Worm (Caenorhabditis elegans) whole organism, L4 larva: ENCODE results near the gene ragc-1.

Experiments used
- D1046.2 ChIP-seq: fragments of 200-800 bp; sonication (Bioruptor generic); IDR thresholded peaks from 2 replicates; pipeline ENCODE4 v1.3.6; 2022; ENCODE audit warnings: missing genetic modification characterization, missing compliant biosample characterization
- F10B5.3 ChIP-seq: sonication (generic microtip); optimal IDR thresholded peaks from 2 replicates; lab custom pipeline; 2016; ENCODE audit warnings: mild to moderate bottlenecking, missing genetic modification characterization, missing compliant biosample characterization
- R02D3.7 ChIP-seq: fragments of 150-350 bp; sonication (generic microtip); optimal IDR thresholded peaks from 3 replicates; lab custom pipeline; 2014; ENCODE audit warnings: missing biosample characterization, missing genetic modification characterization
- Y105C5A.15 ChIP-seq: fragments of 200-800 bp; sonication (Bioruptor generic); IDR thresholded peaks from 2 replicates; pipeline ENCODE4 v1.3.6; 2022; ENCODE audit warnings: missing genetic modification characterization, missing compliant biosample characterization
- Y48G9A.11 ChIP-seq: fragments of 200-800 bp; sonication (Bioruptor generic); IDR thresholded peaks from 2 replicates; pipeline ENCODE4 v1.3.6; 2022; ENCODE audit warnings: missing genetic modification reagents, missing genetic modification characterization, missing compliant biosample characterization
- Y5F2A.4 ChIP-seq: fragments of 200-800 bp; sonication (Bioruptor generic); optimal IDR thresholded peaks from 2 replicates; lab custom pipeline; 2018; ENCODE audit warnings: mild to moderate bottlenecking, missing genetic modification characterization, missing compliant biosample characterization
- aha-1 ChIP-seq: fragments of 150-350 bp; peaks from one replicate; lab custom pipeline; 2014; ENCODE audit warnings: missing biosample characterization, missing genetic modification characterization
- ama-1 ChIP-seq: fragments of 150-350 bp; optimal IDR thresholded peaks from 2 replicates; lab custom pipeline; 2014; ENCODE audit warnings: inconsistent platforms, mixed read lengths
- arid-1 ChIP-seq: fragments of 200-800 bp; sonication (Bioruptor generic); conservative IDR thresholded peaks from 2 replicates; pipeline ENCODE4 v1.3.6; 2022; ENCODE audit warnings: missing genetic modification reagents, missing genetic modification characterization, missing compliant biosample characterization
- ceh-28 ChIP-seq: fragments of 150-350 bp; optimal IDR thresholded peaks from 2 replicates; lab custom pipeline; 2014; ENCODE audit warnings: missing biosample characterization, missing genetic modification reagents, missing genetic modification characterization
- ceh-44 ChIP-seq: fragments of 200-800 bp; sonication (Bioruptor generic); IDR thresholded peaks from 2 replicates; pipeline ENCODE4 v1.3.6; 2022; ENCODE audit warnings: missing genetic modification reagents, missing genetic modification characterization, missing compliant biosample characterization
- daf-16 ChIP-seq, 3 experiments: sonication (generic microtip); optimal IDR thresholded peaks; 2 replicates each; lab custom pipeline; 2016 to 2017; ENCODE audit warnings: missing genetic modification characterization in 3 of 3, missing genetic modification reagents in 3 of 3, mild to moderate bottlenecking in 2 of 3, missing compliant biosample characterization in 2 of 3, missing biosample characterization in 1 of 3, moderate library complexity in 1 of 3
- dmd-8 ChIP-seq: fragments of 200-800 bp; sonication (Bioruptor generic); IDR thresholded peaks from 2 replicates; pipeline ENCODE4 v1.3.6; 2022; ENCODE audit warnings: missing genetic modification characterization, missing compliant biosample characterization
- dpl-1 ChIP-seq: fragments of 150-350 bp; optimal IDR thresholded peaks from 2 replicates; lab custom pipeline; 2014; ENCODE audit warnings: missing biosample characterization, missing genetic modification reagents, missing genetic modification characterization
- dve-1 ChIP-seq: sonication (generic microtip); optimal IDR thresholded peaks from 2 replicates; lab custom pipeline; 2017; ENCODE audit warnings: antibody characterized with exemption, mild to moderate bottlenecking, missing genetic modification characterization, missing compliant biosample characterization; ENCODE audit not compliant: insufficient read depth
- egl-43 ChIP-seq: fragments of 200-800 bp; sonication (Bioruptor generic); IDR thresholded peaks from 2 replicates; pipeline ENCODE4 v1.3.6; 2022; ENCODE audit warnings: missing genetic modification reagents, missing genetic modification characterization, missing compliant biosample characterization
- fkh-10 ChIP-seq: fragments of 150-350 bp; optimal IDR thresholded peaks from 2 replicates; lab custom pipeline; 2014; ENCODE audit warnings: missing biosample characterization, missing genetic modification reagents, missing genetic modification characterization
- fos-1 ChIP-seq: fragments of 150-350 bp; optimal IDR thresholded peaks from 2 replicates; lab custom pipeline; 2014; ENCODE audit warnings: missing biosample characterization, missing genetic modification characterization
- hlh-11 ChIP-seq: fragments of 200-800 bp; sonication (Bioruptor generic); optimal IDR thresholded peaks from 2 replicates; lab custom pipeline; 2018; ENCODE audit warnings: mild to moderate bottlenecking, missing genetic modification characterization, missing compliant biosample characterization
- hlh-30 ChIP-seq: sonication (generic microtip); optimal IDR thresholded peaks from 2 replicates; lab custom pipeline; 2017; ENCODE audit warnings: antibody characterized with exemption, mild to moderate bottlenecking, missing genetic modification characterization, missing compliant biosample characterization; ENCODE audit not compliant: insufficient read depth
- lin-1 ChIP-seq: fragments of 200-800 bp; sonication (Bioruptor generic); IDR thresholded peaks from 2 replicates; pipeline ENCODE4 v1.3.6; 2022; ENCODE audit warnings: missing genetic modification reagents, missing genetic modification characterization, missing compliant biosample characterization
- lin-13 ChIP-seq: fragments of 150-350 bp; optimal IDR thresholded peaks from 2 replicates; lab custom pipeline; 2014; ENCODE audit warnings: missing biosample characterization, missing genetic modification reagents, missing genetic modification characterization
- lin-38 ChIP-seq: fragments of 200-800 bp; sonication (Bioruptor generic); IDR thresholded peaks from 2 replicates; pipeline ENCODE4 v1.3.6; 2022; ENCODE audit warnings: missing genetic modification reagents, missing genetic modification characterization, missing compliant biosample characterization
- madf-5 ChIP-seq, 2 experiments: fragments of 200-800 bp; sonication (Bioruptor generic); IDR thresholded peaks; 2 replicates each; pipeline ENCODE4 v1.3.6; 2022; ENCODE audit warnings: missing compliant biosample characterization in 2 of 2, missing genetic modification characterization in 2 of 2
- madf-9 ChIP-seq: fragments of 200-800 bp; sonication (Bioruptor generic); conservative IDR thresholded peaks from 2 replicates; pipeline ENCODE4 v1.3.6; 2022; ENCODE audit warnings: missing genetic modification reagents, missing genetic modification characterization, missing compliant biosample characterization
- mdl-1 ChIP-seq, 2 experiments: fragments of 150-350 bp in 1 of 2; sonication (generic microtip) in 1 of 2; optimal IDR thresholded peaks; 2 replicates each; lab custom pipeline; 2014 to 2017; ENCODE audit warnings: missing biosample characterization in 2 of 2, missing genetic modification characterization in 2 of 2
- mdt-29 ChIP-seq: fragments of 200-800 bp; sonication (Bioruptor generic); IDR thresholded peaks from 2 replicates; pipeline ENCODE4 v1.3.6; 2022; ENCODE audit warnings: missing genetic modification reagents, missing genetic modification characterization, missing compliant biosample characterization
- nhr-10 ChIP-seq: fragments of 150-350 bp; optimal IDR thresholded peaks from 2 replicates; lab custom pipeline; 2014; ENCODE audit warnings: missing biosample characterization, missing genetic modification characterization
- nhr-111 ChIP-seq: fragments of 200-800 bp; sonication (Bioruptor generic); optimal IDR thresholded peaks from 2 replicates; lab custom pipeline; 2018; ENCODE audit warnings: mild to moderate bottlenecking, missing genetic modification characterization, missing compliant biosample characterization
- nhr-25 ChIP-seq: sonication (generic microtip); optimal IDR thresholded peaks from 2 replicates; lab custom pipeline; 2017; ENCODE audit warnings: missing genetic modification characterization, mild to moderate bottlenecking, missing compliant biosample characterization, antibody characterized with exemption, moderate library complexity, borderline replicate concordance; ENCODE audit not compliant: insufficient read depth
- nhr-28 ChIP-seq: fragments of 150-350 bp; optimal IDR thresholded peaks from 2 replicates; lab custom pipeline; 2014; ENCODE audit warnings: missing biosample characterization, missing genetic modification characterization
- nhr-48 ChIP-seq: sonication (generic microtip); optimal IDR thresholded peaks from 2 replicates; lab custom pipeline; 2016; ENCODE audit warnings: mild to moderate bottlenecking, missing genetic modification characterization, missing compliant biosample characterization
- nhr-6 ChIP-seq: fragments of 150-350 bp; optimal IDR thresholded peaks from 2 replicates; lab custom pipeline; 2014; ENCODE audit warnings: missing biosample characterization, missing genetic modification characterization
- php-3 ChIP-seq: fragments of 200-800 bp; sonication (Bioruptor generic); IDR thresholded peaks from 2 replicates; pipeline ENCODE4 v1.3.6; 2022; ENCODE audit warnings: missing genetic modification reagents, missing genetic modification characterization, missing compliant biosample characterization
- rbr-2 ChIP-seq: sonication (generic microtip); optimal IDR thresholded peaks from 2 replicates; lab custom pipeline; 2016; ENCODE audit warnings: missing genotype, missing genetic modification characterization, missing compliant biosample characterization
- skn-1 ChIP-seq: fragments of 150-350 bp; optimal IDR thresholded peaks from 2 replicates; lab custom pipeline; 2014; ENCODE audit warnings: missing biosample characterization, missing genetic modification characterization
- unc-62 ChIP-seq, 3 experiments: fragments of 150-350 bp in 1 of 3; sonication (generic microtip); optimal IDR thresholded peaks in 2 of 3; peaks in 1 of 3; 1 replicate in 1 of 3; 2 replicates in 2 of 3; lab custom pipeline; 2014 to 2017; ENCODE audit warnings: missing biosample characterization in 3 of 3, missing genetic modification characterization in 3 of 3, missing genetic modification reagents in 3 of 3, missing genotype in 1 of 3
- vab-7 ChIP-seq: fragments of 200-800 bp; sonication (Bioruptor generic); IDR thresholded peaks from 2 replicates; pipeline ENCODE4 v1.3.6; 2022; ENCODE audit warnings: missing genetic modification reagents, missing genetic modification characterization, missing compliant biosample characterization
- zag-1 ChIP-seq: fragments of 150-350 bp; optimal IDR thresholded peaks from 2 replicates; lab custom pipeline; 2014; ENCODE audit warnings: missing biosample characterization, missing genetic modification characterization
- zfp-3 ChIP-seq: fragments of 200-800 bp; sonication (Bioruptor generic); conservative IDR thresholded peaks from 2 replicates; pipeline ENCODE4 v1.3.6; 2022; ENCODE audit warnings: missing genetic modification reagents, missing genetic modification characterization, missing compliant biosample characterization
- zip-11 ChIP-seq: fragments of 200-800 bp; sonication (Bioruptor generic); IDR thresholded peaks from 2 replicates; pipeline ENCODE4 v1.3.6; 2022; ENCODE audit warnings: missing genetic modification characterization, missing compliant biosample characterization
- zip-2 ChIP-seq: fragments of 150-350 bp; optimal IDR thresholded peaks from 2 replicates; lab custom pipeline; 2014; ENCODE audit warnings: missing biosample characterization, missing genetic modification characterization
- ztf-11 ChIP-seq: fragments of 150-350 bp; optimal IDR thresholded peaks from 2 replicates; lab custom pipeline; 2014; ENCODE audit warnings: missing biosample characterization, missing genetic modification characterization

Gene ragc-1

ce11 chrIV:11601721-11602405 is 2.9 kb downstream of the ragc-1 start (continued):
- TF ChIP-seq D1046.2 (GFP tag; lab: Robert Waterston, UW) (no peak), mdl-1 (tag; optimal IDR thresholded peaks at IDR 0.05; lab: Kevin White, UChicago) (no peak), dpl-1 (GFP tag; lab: Kevin White, UChicago) (peak; percentile 63), zip-11 (GFP tag; lab: Robert Waterston, UW) (no peak), Y48G9A.11 (GFP tag; lab: Robert Waterston, UW) (no peak), ztf-11 (tag; lab: Kevin White, UChicago) (no peak), zip-2 (no peak), hlh-30 (tag; lab: Kevin White, UChicago) (peak; percentile 48), arid-1 (GFP tag; lab: Robert Waterston, UW) (peak; percentile 48), nhr-25 (tag; lab: Kevin White, UChicago) (no peak), fkh-10 (GFP tag; lab: Kevin White, UChicago) (peak; percentile 27), nhr-28 (peak; percentile 31), vab-7 (no peak), mdt-29 (GFP tag; lab: Robert Waterston, UW) (no peak), hlh-11 (tag; lab: Kevin White, UChicago) (peak; percentile 46), lin-38 (GFP tag; lab: Robert Waterston, UW) (peak; percentile 67), nhr-111 (GFP tag; lab: Kevin White, UChicago) (no peak), rbr-2 (tag; lab: Kevin White, UChicago) (peak; percentile 70), ama-1 (lab: Kevin White, UChicago) (peak; percentile 14), egl-43 (GFP tag; lab: Robert Waterston, UW) (0 out of 2 replicates have a peak, but pooled peaks have one; percentile 22), zfp-3 (0 out of 2 replicates have a peak, but pooled peaks have one; percentile 33), skn-1 (no peak), nhr-10 (tag; lab: Kevin White, UChicago) (no peak), dmd-8 (GFP tag; lab: Robert Waterston, UW) (no peak), nhr-48 (tag; lab: Kevin White, UChicago) (peak; percentile 35)
- TF ChIP-seq, all 104 proteins: peak for 36

ce11 chrIV:11599717-11600116 is 5.0 kb downstream of the ragc-1 start:
- TF ChIP-seq lin-1 (GFP tag; lab: Robert Waterston, UW) (no peak), unc-62 (GFP tag; optimal IDR thresholded peaks at IDR 0.05 in 1 of 2; lab: Kevin White, UChicago) (peak in 1 of 2 experiments; percentile 98), unc-62 (tag; optimal IDR thresholded peaks at IDR 0.05; lab: Kevin White, UChicago) (no peak)
- TF ChIP-seq, all 104 proteins: peak for 1

ce11 chrIV:11597079-11597478 is 7.7 kb downstream of the ragc-1 start:
- TF ChIP-seq ceh-28 (tag; lab: Kevin White, UChicago): no peak
- peak; percentile 92 for TF ChIP-seq aha-1 (tag; lab: Kevin White, UChicago)

- no peak for TF ChIP-seq unc-62 (GFP tag; optimal IDR thresholded peaks at IDR 0.05 in 1 of 2; lab: Kevin White, UChicago)
- TF ChIP-seq unc-62 (tag; optimal IDR thresholded peaks at IDR 0.05; lab: Kevin White, UChicago): no peak
- TF ChIP-seq nhr-6 (tag; lab: Kevin White, UChicago): no peak
- TF ChIP-seq nhr-25 (tag; lab: Kevin White, UChicago): no peak
- no peak for TF ChIP-seq zag-1 (tag; lab: Kevin White, UChicago)
- TF ChIP-seq ceh-44 (GFP tag; lab: Robert Waterston, UW): no peak
- no peak for TF ChIP-seq ztf-11 (tag; lab: Kevin White, UChicago)
- TF ChIP-seq ama-1 (lab: Kevin White, UChicago): peak; percentile 94
- TF ChIP-seq egl-43 (GFP tag; lab: Robert Waterston, UW): peak; percentile 74
- peak; percentile 1 to 18 for TF ChIP-seq daf-16 (GFP tag; optimal IDR thresholded peaks at IDR 0.05; lab: Kevin White, UChicago)
- peak; percentile 55 for TF ChIP-seq daf-16 (tag; optimal IDR thresholded peaks at IDR 0.05; lab: Kevin White, UChicago)
- TF ChIP-seq madf-9 (GFP tag; lab: Robert Waterston, UW): no peak
- TF ChIP-seq ceh-28 (tag; lab: Kevin White, UChicago): no peak
- TF ChIP-seq madf-5 (GFP tag; IDR thresholded peaks at IDR 0.05; lab: Robert Waterston, UW): no peak
- TF ChIP-seq dve-1 (tag; lab: Kevin White, UChicago): peak; percentile 8
- no peak for TF ChIP-seq F10B5.3 (tag; lab: Kevin White, UChicago)
- 0 out of 2 replicates have a peak, but pooled peaks have one; percentile 63 for TF ChIP-seq Y105C5A.15 (GFP tag; lab: Robert Waterston, UW)
- TF ChIP-seq php-3 (GFP tag; lab: Robert Waterston, UW): no peak; the same call in 1 of the 2 replicates
- no peak for TF ChIP-seq R02D3.7 (tag; lab: Kevin White, UChicago)
- TF ChIP-seq lin-13 (GFP tag; lab: Kevin White, UChicago): peak; percentile 20
- no peak for TF ChIP-seq Y5F2A.4 (GFP tag; lab: Kevin White, UChicago)
- no peak for TF ChIP-seq fos-1 (tag; lab: Kevin White, UChicago)
Observed at ce11 chrIV:11594191-11594673, 10.5 kb downstream of the ragc-1 start, which contains the start of gene mig-38. TSS of gene mig-38 (plus strand) at chrIV:11594244.
